Fruit fly (Drosophila melanogaster) whole organism, embryonic: ENCODE data around the gene Pp2A-29B.

ENCODE experiments used
- ATbp ChIP-seq: fragments of 200-800 bp; sonication (Bioruptor generic); optimal IDR thresholded peaks from 2 replicates; lab custom pipeline; 2017; ENCODE audit warnings: missing biosample characterization, mild to moderate bottlenecking, missing genetic modification characterization, missing genetic modification reagents
- Adf1 ChIP-seq: fragments of 200-800 bp; sonication (Bioruptor generic); IDR thresholded peaks from 2 replicates; pipeline ENCODE4 v1.3.6; 2022; ENCODE audit warnings: missing biosample characterization, missing genetic modification characterization
- Atf-2 ChIP-seq: fragments of 200-800 bp; sonication (Bioruptor generic); optimal IDR thresholded peaks from 2 replicates; lab custom pipeline; 2016; ENCODE audit warnings: missing biosample characterization, missing genetic modification characterization
- BEAF-32 ChIP-seq: fragments of 200-800 bp; sonication (Bioruptor generic); optimal IDR thresholded peaks from 3 replicates; lab custom pipeline; 2017; ENCODE audit warnings: missing biosample characterization, missing genetic modification characterization, mild to moderate bottlenecking, moderate library complexity, missing genetic modification reagents
- CG10209 ChIP-seq: fragments of 200-800 bp; sonication (Bioruptor generic); optimal IDR thresholded peaks from 3 replicates; lab custom pipeline; 2017; ENCODE audit warnings: missing biosample characterization, mild to moderate bottlenecking, missing genetic modification characterization, missing genetic modification reagents
- CG11398 ChIP-seq: fragments of 200-800 bp; sonication (Bioruptor generic); optimal IDR thresholded peaks from 2 replicates; lab custom pipeline; 2016; ENCODE audit warnings: missing biosample characterization, missing genetic modification characterization
- CG11560 ChIP-seq: fragments of 200-800 bp; sonication (Bioruptor generic); IDR thresholded peaks from 3 replicates; pipeline ENCODE4 v1.3.6; 2022; ENCODE audit warnings: missing biosample characterization, missing genetic modification characterization
- CG11696 ChIP-seq: fragments of 200-800 bp; sonication (Bioruptor generic); IDR thresholded peaks from 2 replicates; pipeline ENCODE4 v1.3.6; 2022; ENCODE audit warnings: missing biosample characterization, missing genetic modification characterization
- CG14667 ChIP-seq: fragments of 200-800 bp; sonication (Bioruptor generic); IDR thresholded peaks from 2 replicates; pipeline ENCODE4 v1.3.6; 2022; ENCODE audit warnings: missing biosample characterization, missing genetic modification characterization
- CG14710 ChIP-seq: fragments of 200-800 bp; sonication (Bioruptor generic); optimal IDR thresholded peaks from 3 replicates; lab custom pipeline; 2019; ENCODE audit warnings: missing biosample characterization, mild to moderate bottlenecking, missing genetic modification characterization, moderate library complexity
- CG15479 ChIP-seq: fragments of 200-800 bp; sonication (Bioruptor generic); optimal IDR thresholded peaks from 3 replicates; lab custom pipeline; 2019; ENCODE audit warnings: missing biosample characterization, mild to moderate bottlenecking, missing genetic modification characterization, moderate library complexity
- CG16813 ChIP-seq: fragments of 200-800 bp; sonication (Bioruptor generic); IDR thresholded peaks from 3 replicates; pipeline ENCODE4 v1.3.6; 2022; ENCODE audit warnings: missing biosample characterization, missing genetic modification characterization; ENCODE audit not compliant: partially characterized antibody
- CG17361 ChIP-seq: fragments of 200-800 bp; sonication (Bioruptor generic); IDR thresholded peaks from 3 replicates; pipeline ENCODE4 v1.3.6; 2022; ENCODE audit warnings: missing biosample characterization, missing genetic modification characterization
- CG17385 ChIP-seq: fragments of 200-800 bp; sonication (Bioruptor generic); optimal IDR thresholded peaks from 3 replicates; lab custom pipeline; 2018; ENCODE audit warnings: missing biosample characterization, mild to moderate bottlenecking, missing genetic modification characterization
- CG18011 ChIP-seq: fragments of 200-800 bp; sonication (Bioruptor generic); optimal IDR thresholded peaks from 2 replicates; lab custom pipeline; 2017; ENCODE audit warnings: missing biosample characterization, missing genetic modification characterization, mild to moderate bottlenecking, moderate library complexity, missing genotype
- CG18262 ChIP-seq: fragments of 200-800 bp; optimal IDR thresholded peaks from 3 replicates; lab custom pipeline; 2019; ENCODE audit warnings: missing biosample characterization, mild to moderate bottlenecking, missing genetic modification characterization, moderate library complexity
- CG3163 ChIP-seq: fragments of 200-800 bp; sonication (Bioruptor generic); optimal IDR thresholded peaks from 3 replicates; lab custom pipeline; 2016; ENCODE audit warnings: missing biosample characterization, missing genetic modification characterization
- CG5180 ChIP-seq: fragments of 200-800 bp; sonication (Bioruptor generic); optimal IDR thresholded peaks from 3 replicates; lab custom pipeline; 2017; ENCODE audit warnings: missing biosample characterization, missing genetic modification characterization, mild to moderate bottlenecking, moderate library complexity, missing genetic modification reagents
- CG8388 ChIP-seq: fragments of 200-800 bp; sonication (Bioruptor generic); optimal IDR thresholded peaks from 2 replicates; lab custom pipeline; 2019; ENCODE audit warnings: missing biosample characterization, mild to moderate bottlenecking, missing genetic modification characterization, moderate library complexity
- CG9437 ChIP-seq: fragments of 200-800 bp; sonication (Bioruptor generic); optimal IDR thresholded peaks from 2 replicates; lab custom pipeline; 2018; ENCODE audit warnings: missing biosample characterization, mild to moderate bottlenecking, missing genetic modification characterization
- CG9727 ChIP-seq: fragments of 200-800 bp; sonication (Bioruptor generic); optimal IDR thresholded peaks from 3 replicates; lab custom pipeline; 2017; ENCODE audit warnings: missing biosample characterization, mild to moderate bottlenecking, missing genetic modification characterization
- Chrac-16 ChIP-seq: fragments of 200-800 bp; sonication (Bioruptor generic); optimal IDR thresholded peaks from 3 replicates; lab custom pipeline; 2016; ENCODE audit warnings: missing biosample characterization, missing genetic modification characterization
- Dp ChIP-seq: fragments of 200-800 bp; sonication (Bioruptor generic); optimal IDR thresholded peaks from 2 replicates; lab custom pipeline; 2018; ENCODE audit warnings: missing biosample characterization, mild to moderate bottlenecking, missing genetic modification characterization, moderate library complexity
- Ets65A ChIP-seq: fragments of 200-800 bp; sonication (Bioruptor generic); peaks from one replicate; lab custom pipeline; 2016; ENCODE audit warnings: missing biosample characterization, missing genetic modification characterization
- HLH4C ChIP-seq: fragments of 200-800 bp; sonication (Bioruptor generic); IDR thresholded peaks from 3 replicates; pipeline ENCODE4 v1.3.6; 2022; ENCODE audit warnings: missing biosample characterization, missing genetic modification characterization; ENCODE audit not compliant: partially characterized antibody
- Kr ChIP-seq: fragments of 200-800 bp; sonication (Bioruptor generic); optimal IDR thresholded peaks from 2 replicates; lab custom pipeline; 2017; ENCODE audit warnings: missing biosample characterization, mild to moderate bottlenecking, missing genetic modification characterization
- Mrtf ChIP-seq: fragments of 200-800 bp; sonication (Bioruptor generic); IDR thresholded peaks from 3 replicates; pipeline ENCODE4 v1.3.6; 2022; ENCODE audit warnings: missing biosample characterization, missing genetic modification characterization
- Scr ChIP-seq: fragments of 200-800 bp; sonication (Bioruptor generic); IDR thresholded peaks from 2 replicates; pipeline ENCODE4 v1.3.6; 2022; ENCODE audit warnings: missing biosample characterization, missing genetic modification characterization; ENCODE audit not compliant: partially characterized antibody
- Side ChIP-seq: fragments of 200-800 bp; sonication (Bioruptor generic); optimal IDR thresholded peaks from 2 replicates; lab custom pipeline; 2016; ENCODE audit warnings: missing biosample characterization, missing genetic modification characterization
- aop ChIP-seq: fragments of 200-800 bp; sonication (Bioruptor generic); IDR thresholded peaks from 2 replicates; pipeline ENCODE4 v1.3.6; 2022; ENCODE audit warnings: missing biosample characterization, missing genetic modification characterization
- bbx ChIP-seq: fragments of 200-800 bp; sonication (Bioruptor generic); IDR thresholded peaks from 2 replicates; pipeline ENCODE4 v1.3.6; 2022; ENCODE audit warnings: missing biosample characterization, missing genetic modification characterization; ENCODE audit not compliant: partially characterized antibody
- cas ChIP-seq: fragments of 200-800 bp; sonication (Bioruptor generic); IDR thresholded peaks from 2 replicates; pipeline ENCODE4 v1.3.6; 2022; ENCODE audit warnings: missing biosample characterization, missing genetic modification characterization
- dm ChIP-seq: fragments of 200-800 bp; sonication (Bioruptor generic); optimal IDR thresholded peaks from 3 replicates; lab custom pipeline; 2016; ENCODE audit warnings: missing biosample characterization, missing genetic modification characterization
- gcm ChIP-seq: fragments of 200-800 bp; sonication (Bioruptor generic); optimal IDR thresholded peaks from 2 replicates; lab custom pipeline; 2019; ENCODE audit warnings: missing biosample characterization, mild to moderate bottlenecking, missing genetic modification characterization, moderate library complexity
- h ChIP-seq: fragments of >200 bp; optimal IDR thresholded peaks from 2 replicates; lab custom pipeline; 2017
- hkb ChIP-seq, 2 experiments: fragments of 200-800 bp in 1 of 2; fragments of >200 bp in 1 of 2; sonication (Bioruptor generic) in 1 of 2; IDR thresholded peaks in 1 of 2; optimal IDR thresholded peaks in 1 of 2; 2 replicates each; pipeline versions ENCODE4 v1.3.6 to Lab custom; 2017 to 2022; ENCODE audit warnings: missing biosample characterization in 1 of 2, missing genetic modification characterization in 1 of 2
- jing ChIP-seq: fragments of 200-800 bp; sonication (Bioruptor generic); optimal IDR thresholded peaks from 2 replicates; lab custom pipeline; 2018; ENCODE audit warnings: missing biosample characterization, mild to moderate bottlenecking, missing genetic modification characterization
- nmo ChIP-seq: fragments of 200-800 bp; sonication (Bioruptor generic); optimal IDR thresholded peaks from 2 replicates; lab custom pipeline; 2018; ENCODE audit warnings: missing biosample characterization, mild to moderate bottlenecking, missing genetic modification characterization, moderate library complexity
- prd ChIP-seq, 3 experiments: fragments of >200 bp in 2 of 3; fragments of 200-800 bp in 1 of 3; sonication (Bioruptor generic) in 1 of 3; optimal IDR thresholded peaks in 2 of 3; IDR thresholded peaks in 1 of 3; 2 replicates in 2 of 3; 3 replicates in 1 of 3; pipeline versions ENCODE4 v1.3.6 to Lab custom; 2017 to 2022; ENCODE audit warnings: missing biosample characterization in 1 of 3, missing genetic modification characterization in 1 of 3
- pzg ChIP-seq: fragments of 200-800 bp; sonication (Bioruptor generic); optimal IDR thresholded peaks from 3 replicates; lab custom pipeline; 2018; ENCODE audit warnings: missing biosample characterization, mild to moderate bottlenecking, missing genetic modification characterization, moderate library complexity
- row ChIP-seq: fragments of 200-800 bp; sonication (Bioruptor generic); IDR thresholded peaks from 3 replicates; pipeline ENCODE4 v1.3.6; 2022; ENCODE audit warnings: missing biosample characterization, missing genetic modification characterization
- seq ChIP-seq: fragments of 200-800 bp; sonication (Bioruptor generic); IDR thresholded peaks from 2 replicates; pipeline ENCODE4 v1.3.6; 2022; ENCODE audit warnings: missing biosample characterization, missing genetic modification characterization

Pp2A-29B gene

DNA sequence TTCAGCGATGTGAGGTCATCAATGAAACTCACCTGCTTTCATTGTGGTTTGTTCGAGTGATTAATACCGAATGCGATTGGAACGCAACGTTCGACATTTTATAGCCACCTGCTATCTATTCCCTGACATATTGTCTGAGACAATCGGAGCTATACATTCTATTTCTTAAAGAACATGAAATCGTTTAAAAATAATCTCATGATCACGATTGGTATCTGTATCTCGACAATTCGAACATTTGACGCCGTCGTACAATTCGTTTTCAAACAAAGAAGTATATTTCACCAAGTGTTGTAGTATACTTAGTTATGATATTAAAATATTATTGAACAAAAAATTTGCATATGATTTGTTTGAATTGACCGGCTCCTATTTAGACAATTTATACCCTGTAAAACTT lies 29.0 kb downstream of the Pp2A-29B start, which contains the start of gene Peritrophin-15b (continued):
- no peak for TF ChIP-seq CG9727 (GFP tag; lab: Kevin White, UChicago)
- TF ChIP-seq, all 482 proteins: peak for 0

DNA sequence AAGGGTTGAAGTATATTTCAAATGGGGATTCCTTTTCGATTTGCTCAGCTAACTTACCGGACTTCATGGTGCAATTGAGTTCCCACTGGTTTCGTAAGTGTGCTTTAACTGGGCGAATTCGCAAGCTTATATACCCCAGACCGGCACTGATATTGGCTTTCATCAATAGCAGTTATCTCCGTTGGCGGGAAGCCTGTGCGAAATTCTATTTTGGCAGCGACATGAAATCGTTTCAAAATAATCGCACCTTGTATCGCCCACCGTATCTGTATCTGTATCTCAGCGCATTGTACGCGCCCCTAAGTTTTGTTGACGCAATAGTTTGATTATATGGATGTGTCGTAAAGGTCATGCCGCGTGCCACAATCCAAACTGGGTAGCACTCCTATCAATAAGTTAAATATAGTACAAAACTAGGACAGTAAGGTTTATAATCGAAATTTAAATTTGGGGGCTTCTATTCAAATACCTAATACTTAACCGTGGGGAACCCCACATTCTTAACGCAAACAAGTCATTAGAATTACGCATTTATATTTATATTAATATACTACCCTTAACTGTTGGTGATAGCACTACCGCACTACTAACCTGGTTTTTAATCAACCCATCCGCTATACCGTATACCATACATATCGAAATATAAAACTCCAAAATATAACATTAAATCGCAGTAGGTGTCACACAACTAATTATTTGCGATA lies 30.3 kb downstream of the Pp2A-29B start, which contains the start of the genes Peritrophin-15a and CG13385:
Peritrophin-15a (minus strand) TSS at position 101 of the 704 bp plus-strand sequence.
CG13385 (plus strand) TSS at position 654 of the 704 bp plus-strand sequence.
- TF ChIP-seq CG11696 (GFP tag; lab: Robert Waterston, UW) (no peak), CG14667 (GFP tag; lab: Robert Waterston, UW) (no peak), Mrtf (GFP tag; lab: Robert Waterston, UW) (no peak), CG9437 (no peak), BEAF-32 (GFP tag; lab: Kevin White, UChicago) (no peak)

DNA sequence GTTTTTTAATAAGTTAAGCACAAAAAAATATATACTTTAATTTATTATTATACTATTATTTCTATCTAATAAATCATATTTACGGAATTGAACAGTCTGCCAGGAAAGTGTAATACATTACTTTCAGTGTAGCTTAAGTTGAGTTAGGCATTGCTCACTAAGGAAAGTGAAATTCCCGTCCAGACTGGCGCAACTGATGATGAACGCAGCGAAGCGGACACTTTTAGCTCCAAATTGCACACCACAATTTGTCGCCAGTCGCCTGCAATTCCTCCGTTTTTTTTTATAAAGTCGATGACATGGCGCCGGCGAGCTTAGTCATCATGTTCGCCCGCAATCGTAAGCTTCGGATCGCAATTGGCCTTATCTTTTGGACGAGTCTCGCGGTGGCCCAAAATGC lies 32.9 kb downstream of the Pp2A-29B start, which contains the start of gene CG13386:
CG13386 (plus strand) TSS at position 301 of the 400 bp plus-strand sequence.
- TF ChIP-seq ATbp: no peak
- TF ChIP-seq dm (GFP tag; lab: Kevin White, UChicago): no peak
- TF ChIP-seq CG10209 (GFP tag; lab: Kevin White, UChicago): no peak
- no peak for TF ChIP-seq CG16813 (GFP tag; lab: Robert Waterston, UW)
- no peak for TF ChIP-seq gcm (GFP tag; lab: Kevin White, UChicago)
- TF ChIP-seq Ets65A (GFP tag; lab: Kevin White, UChicago): peak; percentile 22
- no peak for TF ChIP-seq prd (optimal IDR thresholded peaks at IDR 0.05; lab: Kevin White, UChicago)
- peak; percentile 7; the same call in 1 of the 3 replicates for TF ChIP-seq prd (GFP tag; IDR thresholded peaks at IDR 0.05; lab: Robert Waterston, UW)
- no peak for TF ChIP-seq Atf-2
- TF ChIP-seq CG17385 (GFP tag; lab: Kevin White, UChicago): no peak
- no peak for TF ChIP-seq cas (GFP tag; lab: Robert Waterston, UW)
- no peak for TF ChIP-seq CG8388 (GFP tag; lab: Kevin White, UChicago)
- no peak for TF ChIP-seq nmo (GFP tag; lab: Kevin White, UChicago)
- TF ChIP-seq CG5180 (GFP tag; lab: Kevin White, UChicago): no peak
- TF ChIP-seq aop (GFP tag; lab: Robert Waterston, UW): no peak
- no peak for TF ChIP-seq Adf1
- no peak for TF ChIP-seq CG17361 (GFP tag; lab: Robert Waterston, UW)
- TF ChIP-seq Kr: no peak
- TF ChIP-seq, all 482 proteins: peak for 2

DNA sequence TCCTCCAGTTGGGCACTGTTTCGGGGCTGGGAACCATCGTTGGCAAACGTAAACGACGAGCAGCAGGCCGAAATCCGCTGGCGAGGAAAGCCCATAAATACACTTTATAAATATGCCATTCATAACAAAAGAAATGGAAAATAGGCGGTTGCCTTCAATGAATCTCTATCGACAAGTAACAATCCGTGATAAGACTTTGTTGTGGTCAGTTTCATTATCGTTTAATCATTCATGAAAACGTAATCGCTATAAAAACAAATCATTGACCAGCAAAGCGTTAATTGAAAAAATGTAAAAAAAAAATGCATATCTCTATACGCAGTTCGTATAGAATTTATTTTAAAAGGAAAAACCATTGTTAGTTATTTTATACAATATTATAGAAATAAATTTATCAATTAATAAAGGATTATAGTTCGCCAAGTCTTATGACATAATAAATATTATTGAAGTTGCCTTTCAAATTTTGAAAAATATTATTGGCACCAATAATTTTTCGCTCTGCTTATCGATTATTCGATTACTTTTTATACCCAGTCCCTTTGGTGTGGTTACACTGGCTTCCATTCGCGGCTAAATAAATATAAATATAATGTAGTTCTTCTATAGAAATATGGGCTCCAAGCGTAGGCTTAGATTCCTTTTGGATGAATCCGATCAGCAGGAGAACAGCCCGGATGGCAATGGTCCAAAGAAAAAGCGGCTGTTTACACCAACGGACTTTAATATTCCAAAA lies 34.2 kb downstream of the Pp2A-29B start, which contains the start of gene CG31898:
CG31898 (plus strand) TSS at position 559 of the 736 bp plus-strand sequence.
- peak; percentile 9; the same call in 1 of the 2 replicates for TF ChIP-seq bbx (GFP tag; lab: Robert Waterston, UW)
- no peak for TF ChIP-seq CG18011 (GFP tag; lab: Kevin White, UChicago)
- no peak for TF ChIP-seq Chrac-16 (GFP tag; lab: Kevin White, UChicago)
- no peak for TF ChIP-seq CG18262 (tag; lab: Kevin White, UChicago)
- TF ChIP-seq seq: no peak
- TF ChIP-seq HLH4C (GFP tag; lab: Robert Waterston, UW): peak; percentile 45; the same call in 1 of the 3 replicates
- no peak for TF ChIP-seq CG11398 (GFP tag; lab: Kevin White, UChicago)
- TF ChIP-seq BEAF-32 (GFP tag; lab: Kevin White, UChicago): peak; percentile 34
- no peak for TF ChIP-seq Side
- TF ChIP-seq hkb (optimal IDR thresholded peaks at IDR 0.05; lab: Kevin White, UChicago): no peak
- no peak for TF ChIP-seq hkb (GFP tag; IDR thresholded peaks at IDR 0.05; lab: Robert Waterston, UW)
- TF ChIP-seq CG11560 (tag; lab: Robert Waterston, UW): peak; percentile 96
- TF ChIP-seq CG14710 (tag; lab: Kevin White, UChicago): peak; percentile 99
- no peak for TF ChIP-seq jing
- TF ChIP-seq Dp (GFP tag; lab: Kevin White, UChicago): peak; percentile 94
- no peak for TF ChIP-seq row (GFP tag; lab: Robert Waterston, UW)
- TF ChIP-seq Scr (GFP tag; lab: Robert Waterston, UW): peak; percentile 41; the same call in 1 of the 2 replicates
- TF ChIP-seq pzg (GFP tag; lab: Kevin White, UChicago): peak; percentile 43
- TF ChIP-seq h (lab: Kevin White, UChicago): no peak
- no peak for TF ChIP-seq CG3163 (GFP tag; lab: Kevin White, UChicago)
- no peak for TF ChIP-seq CG15479 (GFP tag; lab: Kevin White, UChicago)
